Fruit fly (Drosophila melanogaster) whole organism, embryonic: Measurements from ENCODE around the gene CG8509.

Experiments
- Ada2b ChIP-seq: fragments of 200-800 bp; sonication (Bioruptor generic); IDR thresholded peaks from 2 replicates; pipeline ENCODE4 v1.3.6; 2022; ENCODE audit warnings: missing biosample characterization, missing genetic modification characterization
- Atf-2 ChIP-seq: fragments of 200-800 bp; sonication (Bioruptor generic); optimal IDR thresholded peaks from 2 replicates; lab custom pipeline; 2016; ENCODE audit warnings: missing biosample characterization, missing genetic modification characterization
- Atf3 ChIP-seq: fragments of 200-800 bp; sonication (Bioruptor generic); optimal IDR thresholded peaks from 3 replicates; lab custom pipeline; 2016; ENCODE audit warnings: missing biosample characterization, missing genetic modification characterization
- C15 ChIP-seq: fragments of 200-800 bp; sonication (Bioruptor generic); IDR thresholded peaks from 3 replicates; pipeline ENCODE4 v1.3.6; 2022; ENCODE audit warnings: missing biosample characterization, missing genetic modification characterization
- CG11695 ChIP-seq: fragments of 200-800 bp; sonication (Bioruptor generic); IDR thresholded peaks from 3 replicates; pipeline ENCODE4 v1.3.6; 2022; ENCODE audit warnings: missing biosample characterization, missing genetic modification characterization
- CG17612 ChIP-seq: fragments of 200-800 bp; sonication (Bioruptor generic); IDR thresholded peaks from 2 replicates; pipeline ENCODE4 v1.3.6; 2022; ENCODE audit warnings: missing biosample characterization, missing genetic modification characterization
- CG17912 ChIP-seq: fragments of 200-800 bp; sonication (Bioruptor generic); optimal IDR thresholded peaks from 2 replicates; lab custom pipeline; 2018; ENCODE audit warnings: missing biosample characterization, mild to moderate bottlenecking, missing genetic modification characterization
- CG18476 ChIP-seq: fragments of 200-800 bp; sonication (Bioruptor generic); optimal IDR thresholded peaks from 2 replicates; lab custom pipeline; 2016; ENCODE audit warnings: missing biosample characterization, mild to moderate bottlenecking, missing genetic modification characterization
- CG2712 ChIP-seq: fragments of 200-800 bp; optimal IDR thresholded peaks from 3 replicates; lab custom pipeline; 2019; ENCODE audit warnings: missing biosample characterization, mild to moderate bottlenecking, missing genetic modification characterization, moderate library complexity
- CG31441 ChIP-seq: fragments of 200-800 bp; sonication (Bioruptor generic); IDR thresholded peaks from 2 replicates; pipeline ENCODE4 v1.3.6; 2022; ENCODE audit warnings: missing biosample characterization, missing genetic modification characterization
- CG6254 ChIP-seq: fragments of 200-800 bp; sonication (Bioruptor generic); optimal IDR thresholded peaks from 3 replicates; lab custom pipeline; 2017; ENCODE audit warnings: mild to moderate bottlenecking, missing biosample characterization, missing genetic modification reagents, missing genetic modification characterization
- CG7786 ChIP-seq: fragments of 200-800 bp; sonication (Bioruptor generic); optimal IDR thresholded peaks from 2 replicates; lab custom pipeline; 2016; ENCODE audit warnings: missing biosample characterization, missing genetic modification characterization
- CG8089 ChIP-seq: fragments of 200-800 bp; sonication (Bioruptor generic); optimal IDR thresholded peaks from 3 replicates; lab custom pipeline; 2016; ENCODE audit warnings: missing biosample characterization, missing genetic modification characterization
- CG8478 ChIP-seq: fragments of >200 bp; optimal IDR thresholded peaks from 2 replicates; lab custom pipeline; 2018
- CG8924 ChIP-seq: fragments of 200-800 bp; optimal IDR thresholded peaks from 3 replicates; lab custom pipeline; 2019; ENCODE audit warnings: missing biosample characterization, mild to moderate bottlenecking, missing genetic modification characterization, moderate library complexity
- CG9215 ChIP-seq: fragments of 200-800 bp; sonication (Bioruptor generic); IDR thresholded peaks from 2 replicates; pipeline ENCODE4 v1.3.6; 2022; ENCODE audit warnings: missing biosample characterization, missing genetic modification characterization
- CTCF ChIP-seq: fragments of 200-800 bp; sonication (Bioruptor generic); optimal IDR thresholded peaks from 2 replicates; lab custom pipeline; 2017; ENCODE audit warnings: missing biosample characterization, mild to moderate bottlenecking, missing genetic modification characterization, moderate library complexity
- Deaf1 ChIP-seq: fragments of 200-800 bp; optimal IDR thresholded peaks from 3 replicates; lab custom pipeline; 2019; ENCODE audit warnings: missing biosample characterization, mild to moderate bottlenecking, missing genetic modification characterization, moderate library complexity
- Fer3 ChIP-seq: fragments of 200-800 bp; sonication (Bioruptor generic); optimal IDR thresholded peaks from 2 replicates; lab custom pipeline; 2018; ENCODE audit warnings: missing biosample characterization, mild to moderate bottlenecking, missing genetic modification characterization, moderate library complexity
- H15 ChIP-seq: fragments of 200-800 bp; sonication (Bioruptor generic); IDR thresholded peaks from 3 replicates; pipeline ENCODE4 v1.3.6; 2022; ENCODE audit warnings: missing biosample characterization, missing genetic modification characterization
- HLH54F ChIP-seq: fragments of 200-800 bp; sonication (Bioruptor generic); optimal IDR thresholded peaks from 3 replicates; lab custom pipeline; 2016; ENCODE audit warnings: missing biosample characterization, missing genetic modification characterization
- Mad ChIP-seq: fragments of 200-800 bp; sonication (Bioruptor generic); optimal IDR thresholded peaks from 2 replicates; lab custom pipeline; 2016; ENCODE audit warnings: missing biosample characterization, missing genetic modification characterization
- Max ChIP-seq: fragments of 200-800 bp; sonication (Bioruptor generic); optimal IDR thresholded peaks from 2 replicates; lab custom pipeline; 2016; ENCODE audit warnings: missing biosample characterization, mild to moderate bottlenecking, missing genetic modification characterization
- Scr ChIP-seq: fragments of 200-800 bp; sonication (Bioruptor generic); IDR thresholded peaks from 2 replicates; pipeline ENCODE4 v1.3.6; 2022; ENCODE audit warnings: missing biosample characterization, missing genetic modification characterization; ENCODE audit not compliant: partially characterized antibody
- Tbp ChIP-seq: fragments of >200 bp; optimal IDR thresholded peaks from 2 replicates; lab custom pipeline; 2018; ENCODE audit warnings: missing biosample characterization, missing genetic modification characterization
- YL-1 ChIP-seq: fragments of 200-800 bp; sonication (Bioruptor generic); optimal IDR thresholded peaks from 3 replicates; lab custom pipeline; 2017; ENCODE audit warnings: missing biosample characterization, mild to moderate bottlenecking, missing genetic modification characterization
- bbx ChIP-seq: fragments of 200-800 bp; sonication (Bioruptor generic); IDR thresholded peaks from 2 replicates; pipeline ENCODE4 v1.3.6; 2022; ENCODE audit warnings: missing biosample characterization, missing genetic modification characterization; ENCODE audit not compliant: partially characterized antibody
- chif ChIP-seq, 2 experiments: fragments of 200-800 bp; sonication (Bioruptor generic); optimal IDR thresholded peaks; 3 replicates each; lab custom pipeline; 2016; ENCODE audit warnings: missing biosample characterization in 2 of 2, missing genetic modification characterization in 2 of 2
- chinmo ChIP-seq: fragments of 200-800 bp; sonication (Bioruptor generic); IDR thresholded peaks from 4 replicates; pipeline ENCODE4 v1.3.6; 2022; ENCODE audit warnings: missing biosample characterization, missing genetic modification characterization; ENCODE audit not compliant: partially characterized antibody
- ci ChIP-seq: fragments of 200-800 bp; sonication (Bioruptor generic); IDR thresholded peaks from 3 replicates; pipeline ENCODE4 v1.3.6; 2022; ENCODE audit warnings: missing biosample characterization, missing genetic modification characterization
- corto ChIP-seq: fragments of 200-800 bp; sonication (Bioruptor generic); optimal IDR thresholded peaks from 2 replicates; lab custom pipeline; 2016; ENCODE audit warnings: missing biosample characterization, mild to moderate bottlenecking, missing genetic modification characterization, moderate library complexity
- crc ChIP-seq: fragments of 200-800 bp; sonication (Bioruptor generic); optimal IDR thresholded peaks from 2 replicates; lab custom pipeline; 2016; ENCODE audit warnings: missing biosample characterization, missing genetic modification characterization
- fd3F ChIP-seq: fragments of 200-800 bp; sonication (Bioruptor generic); optimal IDR thresholded peaks from 2 replicates; lab custom pipeline; 2018; ENCODE audit warnings: missing biosample characterization, mild to moderate bottlenecking, missing genetic modification characterization, moderate library complexity
- gfzf ChIP-seq: fragments of 200-800 bp; sonication (Bioruptor generic); optimal IDR thresholded peaks from 2 replicates; lab custom pipeline; 2016; ENCODE audit warnings: missing biosample characterization, mild to moderate bottlenecking, missing genetic modification characterization, moderate library complexity
- grn ChIP-seq: fragments of 200-800 bp; sonication (Bioruptor generic); optimal IDR thresholded peaks from 3 replicates; lab custom pipeline; 2017; ENCODE audit warnings: missing biosample characterization, missing genetic modification characterization
- gt ChIP-seq: fragments of 200-800 bp; sonication (Bioruptor generic); IDR thresholded peaks from 2 replicates; pipeline ENCODE4 v1.3.6; 2022; ENCODE audit warnings: missing biosample characterization, missing genetic modification characterization
- kay ChIP-seq: fragments of 200-800 bp; sonication (Bioruptor generic); optimal IDR thresholded peaks from 2 replicates; lab custom pipeline; 2016; ENCODE audit warnings: missing biosample characterization, missing genetic modification characterization
- klu ChIP-seq: fragments of 200-800 bp; sonication (Bioruptor generic); IDR thresholded peaks from 2 replicates; pipeline ENCODE4 v1.3.6; 2022; ENCODE audit warnings: missing biosample characterization, missing genetic modification characterization
- prd ChIP-seq, 3 experiments: fragments of >200 bp in 2 of 3; fragments of 200-800 bp in 1 of 3; sonication (Bioruptor generic) in 1 of 3; optimal IDR thresholded peaks in 2 of 3; IDR thresholded peaks in 1 of 3; 2 replicates in 2 of 3; 3 replicates in 1 of 3; pipeline versions ENCODE4 v1.3.6 to Lab custom; 2017 to 2022; ENCODE audit warnings: missing biosample characterization in 1 of 3, missing genetic modification characterization in 1 of 3
- pzg ChIP-seq: fragments of 200-800 bp; sonication (Bioruptor generic); optimal IDR thresholded peaks from 3 replicates; lab custom pipeline; 2018; ENCODE audit warnings: missing biosample characterization, mild to moderate bottlenecking, missing genetic modification characterization, moderate library complexity
- schlank ChIP-seq: fragments of 200-800 bp; sonication (Bioruptor generic); optimal IDR thresholded peaks from 2 replicates; lab custom pipeline; 2018; ENCODE audit warnings: missing biosample characterization, mild to moderate bottlenecking, missing genetic modification characterization
- sd ChIP-seq: fragments of 200-800 bp; sonication (Bioruptor generic); optimal IDR thresholded peaks from 3 replicates; lab custom pipeline; 2018; ENCODE audit warnings: missing biosample characterization, mild to moderate bottlenecking, missing genetic modification characterization, moderate library complexity
- sima ChIP-seq: fragments of 200-800 bp; sonication (Bioruptor generic); optimal IDR thresholded peaks from 2 replicates; lab custom pipeline; 2016; ENCODE audit warnings: missing biosample characterization, missing genetic modification characterization
- sr ChIP-seq: fragments of 200-800 bp; sonication (Bioruptor generic); IDR thresholded peaks from 3 replicates; pipeline ENCODE4 v1.3.6; 2022; ENCODE audit warnings: missing biosample characterization, missing genetic modification characterization
- tap ChIP-seq: fragments of 200-800 bp; optimal IDR thresholded peaks from 3 replicates; lab custom pipeline; 2019; ENCODE audit warnings: missing biosample characterization, mild to moderate bottlenecking, missing genetic modification characterization, moderate library complexity
- tll ChIP-seq, 2 experiments: fragments of 200-800 bp in 1 of 2; fragments of >200 bp in 1 of 2; sonication (Bioruptor generic) in 1 of 2; optimal IDR thresholded peaks; 2 replicates each; lab custom pipeline; 2017 to 2019; ENCODE audit warnings: missing biosample characterization in 2 of 2, missing genetic modification characterization in 2 of 2, mild to moderate bottlenecking in 1 of 2, moderate library complexity in 1 of 2
- trh ChIP-seq: fragments of 200-800 bp; sonication (Bioruptor generic); optimal IDR thresholded peaks from 2 replicates; lab custom pipeline; 2016; ENCODE audit warnings: missing biosample characterization, missing genetic modification characterization
- unpg ChIP-seq: fragments of 200-800 bp; sonication (Bioruptor generic); optimal IDR thresholded peaks from 3 replicates; lab custom pipeline; 2018; ENCODE audit warnings: missing biosample characterization, mild to moderate bottlenecking, missing genetic modification characterization, moderate library complexity
- z ChIP-seq: fragments of 200-800 bp; sonication (Bioruptor generic); IDR thresholded peaks from 3 replicates; pipeline ENCODE4 v1.3.6; 2022; ENCODE audit warnings: missing biosample characterization, missing genetic modification characterization
- zen2 ChIP-seq: fragments of 200-800 bp; sonication (Bioruptor generic); IDR thresholded peaks from 3 replicates; pipeline ENCODE4 v1.3.6; 2022; ENCODE audit warnings: missing biosample characterization, missing genetic modification characterization; ENCODE audit not compliant: partially characterized antibody

Gene CG8509

dm6 chrX:15760447-15761297, 48.7 kb upstream of the CG8509 start, which contains the start of the genes Graf and mRpL3 (continued):
- TF ChIP-seq gfzf (GFP tag; lab: Kevin White, UChicago), result peak; percentile 35
- TF ChIP-seq Ada2b, result no peak
- no peak for TF ChIP-seq kay
- no peak for TF ChIP-seq CG17612 (GFP tag; lab: Robert Waterston, UW)
- TF ChIP-seq zen2 (GFP tag; lab: Robert Waterston, UW), result peak; percentile 88
- no peak for TF ChIP-seq schlank
- no peak for TF ChIP-seq klu (GFP tag; lab: Robert Waterston, UW)
- peak; percentile 96 for TF ChIP-seq bbx (GFP tag; lab: Robert Waterston, UW)
- no peak for TF ChIP-seq gt
- TF ChIP-seq Max (GFP tag; lab: Kevin White, UChicago), result no peak
- TF ChIP-seq crc (GFP tag; lab: Kevin White, UChicago), result no peak
- no peak for TF ChIP-seq Atf3 (GFP tag; lab: Kevin White, UChicago)
- TF ChIP-seq CG18476 (GFP tag; lab: Kevin White, UChicago), result no peak
- TF ChIP-seq CG6254 (GFP tag; lab: Kevin White, UChicago), result no peak
- no peak for TF ChIP-seq HLH54F (GFP tag; lab: Kevin White, UChicago)
- no peak for TF ChIP-seq unpg (GFP tag; lab: Kevin White, UChicago)
- TF ChIP-seq tll (GFP tag; optimal IDR thresholded peaks at IDR 0.05; lab: Kevin White, UChicago), result peak in 1 of 2 experiments; percentile 2
- TF ChIP-seq Mad (GFP tag; lab: Kevin White, UChicago), result no peak
- TF ChIP-seq CG9215 (GFP tag; lab: Robert Waterston, UW), result no peak
- TF ChIP-seq prd (optimal IDR thresholded peaks at IDR 0.05; lab: Kevin White, UChicago), result no peak
- TF ChIP-seq prd (GFP tag; IDR thresholded peaks at IDR 0.05; lab: Robert Waterston, UW), result no peak
- TF ChIP-seq CG31441 (GFP tag; lab: Robert Waterston, UW), result no peak
- TF ChIP-seq Scr (GFP tag; lab: Robert Waterston, UW), result peak; percentile 86
- no peak for TF ChIP-seq sd (tag; lab: Kevin White, UChicago)
- no peak for TF ChIP-seq corto (GFP tag; lab: Kevin White, UChicago)
- TF ChIP-seq CG8478, result no peak
- TF ChIP-seq YL-1 (GFP tag; lab: Kevin White, UChicago), result no peak
- TF ChIP-seq sima (GFP tag; lab: Kevin White, UChicago), result no peak
- no peak for TF ChIP-seq C15 (GFP tag; lab: Robert Waterston, UW)
- no peak for TF ChIP-seq fd3F (GFP tag; lab: Kevin White, UChicago)
- no peak for TF ChIP-seq trh (GFP tag; lab: Kevin White, UChicago)
- no peak for TF ChIP-seq z (GFP tag; lab: Robert Waterston, UW)
- TF ChIP-seq CG2712 (tag; lab: Kevin White, UChicago), result no peak
- TF ChIP-seq grn (GFP tag; lab: Kevin White, UChicago), result peak; percentile 14
- no peak for TF ChIP-seq CG17912 (GFP tag; lab: Kevin White, UChicago)
- TF ChIP-seq Deaf1 (tag; lab: Kevin White, UChicago), result no peak
- TF ChIP-seq CTCF (GFP tag; lab: Kevin White, UChicago), result no peak
- no peak for TF ChIP-seq CG7786 (GFP tag; lab: Kevin White, UChicago)
- no peak for TF ChIP-seq tap (tag; lab: Kevin White, UChicago)
- TF ChIP-seq Atf-2, result no peak
- no peak for TF ChIP-seq Fer3
- TF ChIP-seq CG8089 (GFP tag; lab: Kevin White, UChicago), result no peak
- no peak for TF ChIP-seq H15 (GFP tag; lab: Robert Waterston, UW)
- TF ChIP-seq CG11695 (GFP tag; lab: Robert Waterston, UW), result 0 out of 3 replicates have a peak, but pooled peaks have one; percentile 22
- peak; percentile 34 for TF ChIP-seq pzg
- no peak for TF ChIP-seq chif (GFP tag; optimal IDR thresholded peaks at IDR 0.05; lab: Kevin White, UChicago)
- no peak for TF ChIP-seq ci (GFP tag; lab: Robert Waterston, UW)
- no peak for TF ChIP-seq sr (GFP tag; lab: Robert Waterston, UW)
- peak; percentile 94 for TF ChIP-seq chinmo
- peak; percentile 30 for TF ChIP-seq CG8924 (tag; lab: Kevin White, UChicago)
- TF ChIP-seq Tbp (GFP tag; lab: Kevin White, UChicago), result no peak
